Worm (Caenorhabditis elegans) whole organism, early embryonic: Measurements from ENCODE around the gene fsn-1.

Source experiments
- B0310.2 ChIP-seq: sonication (generic microtip); optimal IDR thresholded peaks from 2 replicates; lab custom pipeline; 2016; ENCODE audit warnings: mild to moderate bottlenecking, missing genetic modification characterization, missing compliant biosample characterization
- F13C5.2 ChIP-seq: sonication (generic microtip); optimal IDR thresholded peaks from 2 replicates; lab custom pipeline; 2017; ENCODE audit warnings: mild to moderate bottlenecking, missing genetic modification characterization, inconsistent platforms, missing compliant biosample characterization
- aly-1 ChIP-seq: sonication (generic microtip); optimal IDR thresholded peaks from 2 replicates; lab custom pipeline; 2016; ENCODE audit warnings: missing genetic modification characterization, missing compliant biosample characterization
- ama-1 ChIP-seq: fragments of 150-350 bp; optimal IDR thresholded peaks from 2 replicates; lab custom pipeline; 2014
- ceh-13 ChIP-seq: fragments of 200-800 bp; sonication (Bioruptor generic); optimal IDR thresholded peaks from 2 replicates; lab custom pipeline; 2018; ENCODE audit warnings: mild to moderate bottlenecking, missing genetic modification characterization, missing compliant biosample characterization
- ceh-36 ChIP-seq: sonication (generic microtip); optimal IDR thresholded peaks from 2 replicates; lab custom pipeline; 2016; ENCODE audit warnings: missing genetic modification characterization, inconsistent platforms, missing compliant biosample characterization
- ets-7 ChIP-seq: sonication (generic microtip); optimal IDR thresholded peaks from 2 replicates; lab custom pipeline; 2016; ENCODE audit warnings: missing genotype, missing genetic modification characterization, missing compliant biosample characterization
- flt-1 ChIP-seq: fragments of 200-800 bp; sonication (Bioruptor generic); IDR thresholded peaks from 2 replicates; pipeline ENCODE4 v1.3.6; 2022; ENCODE audit warnings: missing genetic modification characterization, missing compliant biosample characterization
- hmbx-1 ChIP-seq: sonication (generic microtip); optimal IDR thresholded peaks from 2 replicates; lab custom pipeline; 2016; ENCODE audit warnings: mild to moderate bottlenecking, missing genetic modification characterization, missing compliant biosample characterization
- hmg-4 ChIP-seq: fragments of 200-800 bp; sonication (Bioruptor generic); optimal IDR thresholded peaks from 2 replicates; lab custom pipeline; 2018; ENCODE audit warnings: mild to moderate bottlenecking, missing genetic modification characterization, missing compliant biosample characterization
- hnd-1 ChIP-seq: sonication (generic microtip); optimal IDR thresholded peaks from 2 replicates; lab custom pipeline; 2016; ENCODE audit warnings: missing genetic modification characterization, missing compliant biosample characterization
- pes-1 ChIP-seq: fragments of 200-800 bp; sonication (Bioruptor generic); IDR thresholded peaks from 2 replicates; pipeline ENCODE4 v1.3.6; 2022; ENCODE audit warnings: missing genetic modification reagents, missing genetic modification characterization, missing compliant biosample characterization
- scrt-1 ChIP-seq: fragments of 200-800 bp; sonication (Bioruptor generic); IDR thresholded peaks from 2 replicates; pipeline ENCODE4 v1.3.6; 2022; ENCODE audit warnings: missing genetic modification characterization, missing compliant biosample characterization
- sea-1 ChIP-seq: fragments of 200-800 bp; sonication (Bioruptor generic); conservative IDR thresholded peaks from 2 replicates; pipeline ENCODE4 v1.3.6; 2022; ENCODE audit warnings: missing genetic modification characterization, missing compliant biosample characterization
- tbx-11 ChIP-seq: fragments of 200-800 bp; sonication (Bioruptor generic); IDR thresholded peaks from 2 replicates; pipeline ENCODE4 v1.3.6; 2022; ENCODE audit warnings: missing genetic modification characterization, missing compliant biosample characterization
- tbx-37 ChIP-seq: fragments of 200-800 bp; sonication (Bioruptor generic); conservative IDR thresholded peaks from 2 replicates; pipeline ENCODE4 v1.3.6; 2022; ENCODE audit warnings: missing genetic modification reagents, missing genetic modification characterization, missing compliant biosample characterization
- tra-4 ChIP-seq: sonication (generic microtip); optimal IDR thresholded peaks from 2 replicates; lab custom pipeline; 2017; ENCODE audit warnings: missing genetic modification characterization, missing compliant biosample characterization

fsn-1 gene

DNA sequence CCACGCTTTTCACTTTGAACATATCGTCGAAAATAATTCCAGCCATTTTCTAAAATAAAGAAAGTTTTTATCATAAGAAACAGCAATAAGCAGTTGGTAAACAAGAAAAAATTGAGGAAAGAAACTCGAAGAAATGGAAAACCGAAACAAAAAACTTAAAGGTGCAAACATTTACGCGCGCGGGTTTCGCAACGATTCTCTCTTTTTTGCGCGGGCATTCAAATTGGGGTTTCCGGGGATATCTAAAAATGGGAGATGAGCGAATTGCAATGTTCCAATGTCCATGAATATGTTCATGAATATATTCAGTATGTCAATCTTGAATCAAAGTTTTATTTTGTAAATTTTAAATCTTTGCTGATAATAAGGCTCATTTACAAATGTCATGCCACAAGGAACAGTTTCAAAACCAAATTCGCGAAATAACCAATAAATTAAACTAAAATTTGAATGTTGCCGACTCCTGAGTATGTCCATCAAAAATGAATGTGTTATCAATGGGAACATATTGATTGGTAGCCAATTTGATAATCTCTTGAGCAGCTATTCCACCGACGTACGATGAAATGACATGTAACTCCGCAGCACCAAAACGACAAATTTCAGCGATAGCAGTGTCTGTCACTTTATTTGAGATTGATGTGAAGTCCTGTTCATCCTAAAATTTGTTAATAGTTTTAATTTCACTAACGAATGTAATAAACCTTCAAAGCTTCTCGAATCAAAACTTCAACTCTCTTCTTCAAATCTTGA lies 19.0 kb upstream of the fsn-1 start, which contains the start of gene rpb-8:
rpb-8 (minus strand) TSS at position 49 of the 753 bp plus-strand sequence.
- TF ChIP-seq hnd-1 = no peak
- no peak for TF ChIP-seq tbx-37 (GFP tag; lab: Robert Waterston, UW)
- TF ChIP-seq scrt-1 (GFP tag; lab: Robert Waterston, UW) = no peak
- no peak for TF ChIP-seq ets-7 (tag; lab: Kevin White, UChicago)
- TF ChIP-seq F13C5.2 = no peak
- no peak for TF ChIP-seq flt-1 (GFP tag; lab: Robert Waterston, UW)
- TF ChIP-seq sea-1 (GFP tag; lab: Robert Waterston, UW) = no peak
- TF ChIP-seq ceh-13 (GFP tag; lab: Kevin White, UChicago) = no peak
- no peak for TF ChIP-seq ceh-36 (tag; lab: Kevin White, UChicago)
- TF ChIP-seq aly-1 (tag; lab: Kevin White, UChicago) = no peak
- TF ChIP-seq B0310.2 (tag; lab: Kevin White, UChicago) = no peak

ce11 chrIII:4918906-4919305 lies 18.2 kb upstream of the fsn-1 start:
- TF ChIP-seq tbx-11 (GFP tag; lab: Robert Waterston, UW) (no peak), pes-1 (GFP tag; lab: Robert Waterston, UW) (no peak), ceh-36 (tag; lab: Kevin White, UChicago) (no peak), B0310.2 (tag; lab: Kevin White, UChicago) (no peak), tra-4 (tag; lab: Kevin White, UChicago) (no peak), hmg-4 (GFP tag; lab: Kevin White, UChicago) (no peak), sea-1 (GFP tag; lab: Robert Waterston, UW) (no peak), hnd-1 (no peak), flt-1 (GFP tag; lab: Robert Waterston, UW) (no peak), ama-1 (no peak)

ce11 chrIII:4920221-4920620 lies 16.9 kb upstream of the fsn-1 start, which contains the start of gene ula-1:
Gene ula-1, minus strand, starts transcription at chrIII:4920321.
- TF ChIP-seq tbx-11 (GFP tag; lab: Robert Waterston, UW) (no peak), aly-1 (tag; lab: Kevin White, UChicago) (no peak), tbx-37 (GFP tag; lab: Robert Waterston, UW) (no peak)

DNA sequence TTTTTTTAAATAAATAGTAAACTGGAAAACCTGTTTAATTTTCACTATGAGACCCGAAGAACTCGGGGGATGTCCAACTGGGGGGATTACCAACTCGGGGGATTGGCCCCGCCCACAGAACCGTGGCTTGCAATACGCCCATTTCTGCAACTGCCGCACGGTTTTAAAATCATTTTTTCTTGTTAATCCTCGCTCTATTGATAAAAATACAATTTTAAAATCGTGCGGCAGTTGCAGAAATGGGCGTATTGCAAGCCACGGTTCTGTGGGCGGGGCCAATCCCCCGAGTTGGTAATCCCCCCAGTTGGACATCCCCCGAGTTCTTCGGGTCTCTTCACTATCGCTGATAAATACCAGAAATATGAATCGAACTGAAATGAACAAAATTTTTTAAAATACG lies 15.1 kb upstream of the fsn-1 start, which contains the start of gene mmab-1:
mmab-1 (minus strand) TSS at position 95 of the 400 bp plus-strand sequence.
- peak; percentile 55; the same call in 1 of the 2 replicates for TF ChIP-seq pes-1 (GFP tag; lab: Robert Waterston, UW)

DNA sequence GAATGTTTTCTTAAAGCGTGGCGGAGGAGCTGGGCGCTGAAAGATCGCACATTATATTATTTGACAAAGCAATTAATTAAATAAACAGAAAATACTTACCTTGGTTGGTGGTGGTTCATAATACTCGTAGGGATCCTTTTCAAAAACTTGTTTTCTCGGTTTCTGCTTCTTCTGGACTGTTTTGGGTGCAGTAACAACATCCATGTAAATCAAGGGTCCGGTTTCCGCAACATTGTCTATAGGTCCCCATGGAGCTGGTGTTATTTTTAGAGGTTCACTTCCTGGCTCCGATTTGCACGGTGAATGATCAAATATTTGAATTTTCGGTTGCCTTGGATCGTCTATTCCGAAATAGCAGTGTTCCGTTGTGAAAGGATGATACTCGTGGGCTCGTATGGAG lies 13.0 kb upstream of the fsn-1 start:
- TF ChIP-seq scrt-1 (GFP tag; lab: Robert Waterston, UW) = no peak

ce11 chrIII:4930154-4930679 lies 6.9 kb upstream of the fsn-1 start, which contains the start of gene set-2:
Gene set-2, minus strand, starts transcription at chrIII:4930204.
- no peak for TF ChIP-seq scrt-1 (GFP tag; lab: Robert Waterston, UW)
- no peak for TF ChIP-seq hmbx-1 (tag; lab: Kevin White, UChicago)
- no peak for TF ChIP-seq ceh-13 (GFP tag; lab: Kevin White, UChicago)
- no peak for TF ChIP-seq B0310.2 (tag; lab: Kevin White, UChicago)
- 0 out of 2 replicates have a peak, but pooled peaks have one; percentile 10 for TF ChIP-seq flt-1 (GFP tag; lab: Robert Waterston, UW)
- no peak; the same call in 1 of the 2 replicates for TF ChIP-seq sea-1 (GFP tag; lab: Robert Waterston, UW)
- TF ChIP-seq tra-4 (tag; lab: Kevin White, UChicago) = no peak
- no peak for TF ChIP-seq ets-7 (tag; lab: Kevin White, UChicago)
- TF ChIP-seq tbx-37 (GFP tag; lab: Robert Waterston, UW) = peak; percentile 86
- no peak for TF ChIP-seq tbx-11 (GFP tag; lab: Robert Waterston, UW)
- no peak for TF ChIP-seq hnd-1
- TF ChIP-seq pes-1 (GFP tag; lab: Robert Waterston, UW) = peak; percentile 63; the same call in 1 of the 2 replicates
- peak; percentile 32 for TF ChIP-seq F13C5.2
- TF ChIP-seq aly-1 (tag; lab: Kevin White, UChicago) = no peak
- TF ChIP-seq ama-1 = no peak
- no peak for TF ChIP-seq hmg-4 (GFP tag; lab: Kevin White, UChicago)

- TF ChIP-seq hnd-1 (no peak), scrt-1 (GFP tag; lab: Robert Waterston, UW) (no peak), sea-1 (GFP tag; lab: Robert Waterston, UW) (no peak), F13C5.2 (no peak), hmg-4 (GFP tag; lab: Kevin White, UChicago) (no peak), hmbx-1 (tag; lab: Kevin White, UChicago) (no peak), flt-1 (GFP tag; lab: Robert Waterston, UW) (no peak), aly-1 (tag; lab: Kevin White, UChicago) (no peak), B0310.2 (tag; lab: Kevin White, UChicago) (no peak), tbx-11 (GFP tag; lab: Robert Waterston, UW) (no peak), ama-1 (no peak), tbx-37 (GFP tag; lab: Robert Waterston, UW) (no peak), pes-1 (GFP tag; lab: Robert Waterston, UW) (no peak), ceh-36 (tag; lab: Kevin White, UChicago) (no peak), ets-7 (tag; lab: Kevin White, UChicago) (no peak), ceh-13 (GFP tag; lab: Kevin White, UChicago) (no peak), tra-4 (tag; lab: Kevin White, UChicago) (no peak)
Measured at ce11 chrIII:4932203-4932699, 4.9 kb upstream of the fsn-1 start, which contains the start of the genes C26E6.12 and eri-9. Gene C26E6.12, minus strand, starts transcription at chrIII:4932253. Gene eri-9, plus strand, starts transcription at chrIII:4932450.
